Worm (Caenorhabditis elegans) whole organism, late embryonic: ENCODE measurements around the gene Y54G2A.10.

Experiments
- K02D7.2 ChIP-seq: sonication (generic microtip); optimal IDR thresholded peaks from 2 replicates; lab custom pipeline; 2017; ENCODE audit warnings: mild to moderate bottlenecking, missing genetic modification characterization, missing compliant biosample characterization
- ceh-14 ChIP-seq: sonication (generic microtip); optimal IDR thresholded peaks from 2 replicates; lab custom pipeline; 2016; ENCODE audit warnings: missing genotype, missing genetic modification characterization, missing compliant biosample characterization
- dve-1 ChIP-seq: sonication (generic microtip); optimal IDR thresholded peaks from 2 replicates; lab custom pipeline; 2017; ENCODE audit warnings: antibody characterized with exemption, mild to moderate bottlenecking, missing genetic modification characterization, missing compliant biosample characterization
- ets-4 ChIP-seq: sonication (generic microtip); optimal IDR thresholded peaks from 2 replicates; lab custom pipeline; 2016; ENCODE audit warnings: missing genetic modification characterization, missing compliant biosample characterization
- gmeb-2 ChIP-seq: sonication (generic microtip); optimal IDR thresholded peaks from 2 replicates; lab custom pipeline; 2016; ENCODE audit warnings: missing genetic modification characterization, inconsistent platforms, missing compliant biosample characterization
- nhr-11 ChIP-seq: fragments of 150-350 bp; optimal IDR thresholded peaks from 2 replicates; lab custom pipeline; 2014; ENCODE audit warnings: missing biosample characterization, missing genetic modification characterization
- pat-9 ChIP-seq: fragments of 200-800 bp; sonication (Bioruptor generic); optimal IDR thresholded peaks from 2 replicates; lab custom pipeline; 2018; ENCODE audit warnings: mild to moderate bottlenecking, missing genetic modification characterization, moderate library complexity, missing compliant biosample characterization
- pax-1 ChIP-seq: fragments of 150-350 bp; optimal IDR thresholded peaks from 2 replicates; lab custom pipeline; 2014; ENCODE audit warnings: missing biosample characterization, missing genetic modification characterization
- pha-4 ChIP-seq: fragments of 150-350 bp; optimal IDR thresholded peaks from 2 replicates; lab custom pipeline; 2018; ENCODE audit warnings: missing biosample characterization, missing genetic modification reagents, missing genetic modification characterization
- rnt-1 ChIP-seq: sonication (generic microtip); optimal IDR thresholded peaks from 2 replicates; lab custom pipeline; 2016; ENCODE audit warnings: missing genetic modification characterization, missing compliant biosample characterization

DNA sequence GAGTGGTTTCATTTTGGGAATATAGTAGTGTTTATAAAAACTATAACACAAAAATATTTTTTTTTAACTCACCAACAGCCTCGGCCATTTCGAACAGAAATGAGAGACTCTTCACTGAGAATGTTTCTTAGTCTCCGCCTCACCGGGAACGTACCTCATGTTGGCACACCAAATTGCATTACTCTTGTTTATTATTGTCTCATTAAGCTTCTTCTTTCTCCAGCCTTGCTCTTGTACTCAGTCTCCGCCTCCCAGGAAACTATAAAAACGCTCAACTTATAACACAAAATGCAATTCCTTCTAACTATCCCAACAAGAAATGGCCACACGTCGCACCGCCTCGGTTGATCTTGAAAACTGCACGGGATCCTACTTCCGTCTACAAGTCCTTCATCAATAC, 33.1 kb downstream of the Y54G2A.10 start, which contains the start of the genes Y54G2A.48 and pudl-1:
- TF ChIP-seq rnt-1 (tag; lab: Kevin White, UChicago) (no peak), K02D7.2 (tag; lab: Kevin White, UChicago) (no peak), gmeb-2 (tag; lab: Kevin White, UChicago) (no peak), pat-9 (no peak), ceh-14 (no peak), nhr-11 (tag; lab: Kevin White, UChicago) (no peak), pha-4 (tag; lab: Kevin White, UChicago) (no peak), dve-1 (tag; lab: Kevin White, UChicago) (no peak), ets-4 (no peak), pax-1 (no peak)
